Fruit fly (Drosophila melanogaster) whole organism, embryonic: ENCODE measurements around the gene ghi.

ENCODE experiments used
- Bdp1 ChIP-seq: fragments of 200-800 bp; sonication (Bioruptor generic); optimal IDR thresholded peaks from 3 replicates; lab custom pipeline; 2016; ENCODE audit warnings: missing biosample characterization, missing genetic modification characterization
- Blimp-1 ChIP-seq: fragments of 200-800 bp; sonication (Bioruptor generic); optimal IDR thresholded peaks from 3 replicates; lab custom pipeline; 2018; ENCODE audit warnings: missing biosample characterization, missing genetic modification characterization, mild to moderate bottlenecking, moderate library complexity, missing genetic modification reagents
- CG10959 ChIP-seq: fragments of 200-800 bp; sonication (Bioruptor generic); IDR thresholded peaks from 2 replicates; pipeline ENCODE4 v1.3.6; 2022; ENCODE audit warnings: missing biosample characterization, missing genetic modification characterization
- CG11723 ChIP-seq: fragments of 200-800 bp; sonication (Bioruptor generic); optimal IDR thresholded peaks from 2 replicates; lab custom pipeline; 2017; ENCODE audit warnings: missing biosample characterization, mild to moderate bottlenecking, missing genetic modification characterization
- CG13775 ChIP-seq: fragments of 200-800 bp; sonication (Bioruptor generic); optimal IDR thresholded peaks from 3 replicates; lab custom pipeline; 2017; ENCODE audit warnings: missing biosample characterization, mild to moderate bottlenecking, missing genetic modification characterization
- CG14050 ChIP-seq: fragments of 200-800 bp; sonication (Bioruptor generic); IDR thresholded peaks from 3 replicates; pipeline ENCODE4 v1.3.6; 2022; ENCODE audit warnings: missing biosample characterization, missing genetic modification characterization
- CG1792 ChIP-seq: fragments of 200-800 bp; sonication (Bioruptor generic); optimal IDR thresholded peaks from 2 replicates; lab custom pipeline; 2016; ENCODE audit warnings: missing biosample characterization, missing genetic modification characterization
- CG18262 ChIP-seq: fragments of 200-800 bp; optimal IDR thresholded peaks from 3 replicates; lab custom pipeline; 2019; ENCODE audit warnings: missing biosample characterization, mild to moderate bottlenecking, missing genetic modification characterization, moderate library complexity
- CG31224 ChIP-seq: fragments of 200-800 bp; sonication (Bioruptor generic); IDR thresholded peaks from 2 replicates; pipeline ENCODE4 v1.3.6; 2022; ENCODE audit warnings: missing biosample characterization, missing genetic modification characterization
- CG4282 ChIP-seq: fragments of 200-800 bp; sonication (Bioruptor generic); optimal IDR thresholded peaks from 2 replicates; lab custom pipeline; 2016; ENCODE audit warnings: missing biosample characterization, missing genetic modification characterization
- CG4404 ChIP-seq: fragments of 200-800 bp; sonication (Bioruptor generic); IDR thresholded peaks from 2 replicates; pipeline ENCODE4 v1.3.6; 2022; ENCODE audit warnings: missing biosample characterization, missing genetic modification characterization
- CG5245 ChIP-seq: fragments of 200-800 bp; sonication (Bioruptor generic); optimal IDR thresholded peaks from 3 replicates; lab custom pipeline; 2016; ENCODE audit warnings: missing biosample characterization, missing genetic modification characterization
- CG6765 ChIP-seq: fragments of 200-800 bp; sonication (Bioruptor generic); optimal IDR thresholded peaks from 3 replicates; lab custom pipeline; 2017; ENCODE audit warnings: missing biosample characterization, mild to moderate bottlenecking, missing genetic modification characterization
- CG7839 ChIP-seq: fragments of 200-800 bp; sonication (Bioruptor generic); optimal IDR thresholded peaks from 3 replicates; lab custom pipeline; 2018; ENCODE audit warnings: missing biosample characterization, mild to moderate bottlenecking, missing genetic modification characterization, moderate library complexity
- CG8359 ChIP-seq: fragments of 200-800 bp; sonication (Bioruptor generic); optimal IDR thresholded peaks from 2 replicates; lab custom pipeline; 2017; ENCODE audit warnings: missing biosample characterization, mild to moderate bottlenecking, missing genetic modification characterization, borderline replicate concordance
- CG8944 ChIP-seq: fragments of 200-800 bp; sonication (Bioruptor generic); optimal IDR thresholded peaks from 3 replicates; lab custom pipeline; 2016; ENCODE audit warnings: missing biosample characterization, missing genetic modification characterization
- HLH3B ChIP-seq: fragments of 200-800 bp; sonication (Bioruptor generic); IDR thresholded peaks from 2 replicates; pipeline ENCODE4 v1.3.6; 2022; ENCODE audit warnings: missing biosample characterization, missing genetic modification characterization
- Hmx ChIP-seq: fragments of 200-800 bp; sonication (Bioruptor generic); optimal IDR thresholded peaks from 2 replicates; lab custom pipeline; 2016; ENCODE audit warnings: missing biosample characterization, missing genetic modification characterization
- Hr39 ChIP-seq: fragments of >200 bp; optimal IDR thresholded peaks from 2 replicates; lab custom pipeline; 2017
- Max ChIP-seq: fragments of 200-800 bp; sonication (Bioruptor generic); optimal IDR thresholded peaks from 2 replicates; lab custom pipeline; 2016; ENCODE audit warnings: missing biosample characterization, mild to moderate bottlenecking, missing genetic modification characterization
- Meics ChIP-seq: fragments of 200-800 bp; sonication (Bioruptor generic); optimal IDR thresholded peaks from 2 replicates; lab custom pipeline; 2017; ENCODE audit warnings: missing biosample characterization, mild to moderate bottlenecking, missing genetic modification characterization
- NFAT ChIP-seq: fragments of 200-800 bp; sonication (Bioruptor generic); IDR thresholded peaks from 2 replicates; pipeline ENCODE4 v1.3.6; 2022; ENCODE audit warnings: missing biosample characterization, missing genetic modification characterization
- Nf-YC ChIP-seq: fragments of 200-800 bp; optimal IDR thresholded peaks from 3 replicates; lab custom pipeline; 2019; ENCODE audit warnings: missing biosample characterization, mild to moderate bottlenecking, missing genetic modification characterization, moderate library complexity
- Oaz ChIP-seq: fragments of 200-800 bp; sonication (Bioruptor generic); IDR thresholded peaks from 2 replicates; pipeline ENCODE4 v1.3.6; 2022; ENCODE audit warnings: missing biosample characterization, missing genetic modification characterization
- Sox100B ChIP-seq: fragments of 200-800 bp; sonication (Bioruptor generic); optimal IDR thresholded peaks from 3 replicates; lab custom pipeline; 2018; ENCODE audit warnings: missing biosample characterization, mild to moderate bottlenecking, missing genetic modification characterization
- Sry-δ ChIP-seq: fragments of 200-800 bp; sonication (Bioruptor generic); optimal IDR thresholded peaks from 2 replicates; lab custom pipeline; 2016; ENCODE audit warnings: missing biosample characterization, missing genetic modification characterization
- Ssrp ChIP-seq: fragments of 200-800 bp; sonication (Bioruptor generic); optimal IDR thresholded peaks from 2 replicates; lab custom pipeline; 2018; ENCODE audit warnings: missing biosample characterization, mild to moderate bottlenecking, missing genetic modification characterization, moderate library complexity
- Xrp1 ChIP-seq: fragments of 200-800 bp; sonication (Bioruptor generic); IDR thresholded peaks from 2 replicates; pipeline ENCODE4 v1.3.6; 2022; ENCODE audit warnings: missing biosample characterization, missing genetic modification characterization
- ap ChIP-seq: fragments of 200-800 bp; sonication (Bioruptor generic); IDR thresholded peaks from 2 replicates; pipeline ENCODE4 v1.3.6; 2022; ENCODE audit warnings: missing biosample characterization, missing genetic modification characterization
- ash1 ChIP-seq: fragments of 200-800 bp; sonication (Bioruptor generic); optimal IDR thresholded peaks from 2 replicates; lab custom pipeline; 2018; ENCODE audit warnings: missing biosample characterization, mild to moderate bottlenecking, missing genetic modification characterization
- chinmo ChIP-seq: fragments of 200-800 bp; sonication (Bioruptor generic); IDR thresholded peaks from 4 replicates; pipeline ENCODE4 v1.3.6; 2022; ENCODE audit warnings: missing biosample characterization, missing genetic modification characterization; ENCODE audit not compliant: partially characterized antibody
- danr ChIP-seq: fragments of 200-800 bp; sonication (Bioruptor generic); IDR thresholded peaks from 2 replicates; pipeline ENCODE4 v1.3.6; 2022; ENCODE audit warnings: missing biosample characterization, missing genetic modification characterization
- dysf ChIP-seq: fragments of 200-800 bp; sonication (Bioruptor generic); IDR thresholded peaks from 3 replicates; pipeline ENCODE4 v1.3.6; 2022; ENCODE audit warnings: missing biosample characterization, missing genetic modification characterization
- emc ChIP-seq: fragments of 200-800 bp; sonication (Bioruptor generic); optimal IDR thresholded peaks from 2 replicates; lab custom pipeline; 2016; ENCODE audit warnings: missing biosample characterization, missing genetic modification characterization
- fru ChIP-seq: fragments of >200 bp; optimal IDR thresholded peaks from 2 replicates; lab custom pipeline; 2017
- gfzf ChIP-seq: fragments of 200-800 bp; sonication (Bioruptor generic); optimal IDR thresholded peaks from 2 replicates; lab custom pipeline; 2016; ENCODE audit warnings: missing biosample characterization, mild to moderate bottlenecking, missing genetic modification characterization, moderate library complexity
- her ChIP-seq: fragments of 200-800 bp; sonication (Bioruptor generic); optimal IDR thresholded peaks from 2 replicates; lab custom pipeline; 2016; ENCODE audit warnings: missing biosample characterization, missing genetic modification characterization
- ind ChIP-seq: fragments of 200-800 bp; sonication (Bioruptor generic); optimal IDR thresholded peaks from 3 replicates; lab custom pipeline; 2016; ENCODE audit warnings: missing biosample characterization, missing genetic modification characterization
- jumu ChIP-seq: fragments of 200-800 bp; sonication (Bioruptor generic); optimal IDR thresholded peaks from 3 replicates; lab custom pipeline; 2016; ENCODE audit warnings: missing biosample characterization, missing genetic modification characterization
- lmd ChIP-seq: fragments of 200-800 bp; sonication (Bioruptor generic); IDR thresholded peaks from 2 replicates; pipeline ENCODE4 v1.3.6; 2022; ENCODE audit warnings: missing biosample characterization, missing genetic modification characterization
- maf-S ChIP-seq: fragments of 200-800 bp; sonication (Bioruptor generic); optimal IDR thresholded peaks from 2 replicates; lab custom pipeline; 2016; ENCODE audit warnings: missing biosample characterization, missing genetic modification characterization
- mld ChIP-seq: fragments of 200-800 bp; sonication (Bioruptor generic); IDR thresholded peaks from 3 replicates; pipeline ENCODE4 v1.3.6; 2022; ENCODE audit warnings: missing biosample characterization, missing genetic modification characterization; ENCODE audit not compliant: partially characterized antibody
- oc ChIP-seq: fragments of 200-800 bp; sonication (Bioruptor generic); optimal IDR thresholded peaks from 2 replicates; lab custom pipeline; 2018; ENCODE audit warnings: missing biosample characterization, mild to moderate bottlenecking, missing genetic modification characterization, moderate library complexity
- pan ChIP-seq, 4 experiments: fragments of >200 bp in 3 of 4; fragments of 200-800 bp in 1 of 4; sonication (Bioruptor generic) in 1 of 4; optimal IDR thresholded peaks in 3 of 4; IDR thresholded peaks in 1 of 4; 2 replicates each; pipeline versions ENCODE4 v1.3.6 to Lab custom; 2017 to 2022; ENCODE audit warnings: missing biosample characterization in 2 of 4, missing genetic modification characterization in 2 of 4, mixed read lengths in 1 of 4
- pum ChIP-seq: fragments of 200-800 bp; sonication (Bioruptor generic); optimal IDR thresholded peaks from 2 replicates; lab custom pipeline; 2016; ENCODE audit warnings: missing biosample characterization, missing genetic modification characterization
- ro ChIP-seq: fragments of 200-800 bp; sonication (Bioruptor generic); IDR thresholded peaks from 2 replicates; pipeline ENCODE4 v1.3.6; 2022; ENCODE audit warnings: missing biosample characterization, missing genetic modification characterization
- row ChIP-seq: fragments of 200-800 bp; sonication (Bioruptor generic); IDR thresholded peaks from 3 replicates; pipeline ENCODE4 v1.3.6; 2022; ENCODE audit warnings: missing biosample characterization, missing genetic modification characterization
- sqz ChIP-seq: fragments of 200-800 bp; sonication (Bioruptor generic); optimal IDR thresholded peaks from 3 replicates; lab custom pipeline; 2018; ENCODE audit warnings: missing biosample characterization, mild to moderate bottlenecking, missing genetic modification characterization
- sug ChIP-seq: fragments of 200-800 bp; optimal IDR thresholded peaks from 2 replicates; lab custom pipeline; 2019; ENCODE audit warnings: missing biosample characterization, mild to moderate bottlenecking, missing genetic modification characterization, moderate library complexity
- tio ChIP-seq: fragments of 200-800 bp; sonication (Bioruptor generic); optimal IDR thresholded peaks from 2 replicates; lab custom pipeline; 2017; ENCODE audit warnings: missing biosample characterization, missing genetic modification characterization, inconsistent platforms

ghi gene

dm6 chr3L:9410754-9411423 is 40.8 kb upstream of the ghi start, which contains the start of the genes CG4022 and Cpsf5 (continued):
- TF ChIP-seq Oaz (peak; percentile 80), Bdp1 (GFP tag; lab: Kevin White, UChicago) (peak; percentile 67), NFAT (GFP tag; lab: Robert Waterston, UW) (peak; percentile 72), ash1 (no peak), Hmx (GFP tag; lab: Kevin White, UChicago) (peak; percentile 44), lmd (GFP tag; lab: Robert Waterston, UW) (peak; percentile 81), her (GFP tag; lab: Kevin White, UChicago) (no peak), Hr39 (lab: Kevin White, UChicago) (no peak), Meics (GFP tag; lab: Kevin White, UChicago) (peak; percentile 78), sug (tag; lab: Kevin White, UChicago) (peak; percentile 89), pan (optimal IDR thresholded peaks at IDR 0.05; lab: Kevin White, UChicago) (no peak), pan (GFP tag; optimal IDR thresholded peaks at IDR 0.05 in 1 of 2, IDR thresholded peaks at IDR 0.05 in 1 of 2) (peak in 1 of 2 experiments; percentile 86), fru (no peak), ind (peak; percentile 75), ap (GFP tag; lab: Robert Waterston, UW) (peak; percentile 56), gfzf (GFP tag; lab: Kevin White, UChicago) (peak; percentile 71), CG13775 (GFP tag; lab: Kevin White, UChicago) (peak; percentile 87), ro (GFP tag; lab: Robert Waterston, UW) (no peak), emc (GFP tag; lab: Kevin White, UChicago) (peak; percentile 27), CG6765 (no peak), CG14050 (GFP tag; lab: Robert Waterston, UW) (peak; percentile 74), CG8944 (GFP tag; lab: Kevin White, UChicago) (peak; percentile 3), Ssrp (peak; percentile 84), Xrp1 (peak; percentile 89), CG10959 (GFP tag; lab: Robert Waterston, UW) (peak; percentile 70), CG1792 (GFP tag; lab: Kevin White, UChicago) (peak; percentile 55), sqz (peak; percentile 84), mld (no peak), chinmo (GFP tag; lab: Robert Waterston, UW) (0 out of 4 replicates have a peak, but pooled peaks have one; percentile 26), CG11723 (GFP tag; lab: Kevin White, UChicago) (peak; percentile 52), Max (peak; percentile 86), danr (peak; percentile 52; the same call in 1 of the 2 replicates), Nf-YC (tag; lab: Kevin White, UChicago) (peak; percentile 79), row (GFP tag; lab: Robert Waterston, UW) (peak; percentile 95), CG8359 (GFP tag; lab: Kevin White, UChicago) (no peak), CG31224 (GFP tag; lab: Robert Waterston, UW) (peak; percentile 57), CG7839 (tag; lab: Kevin White, UChicago) (peak; percentile 79), CG5245 (GFP tag; lab: Kevin White, UChicago) (peak; percentile 65), Sox100B (GFP tag; lab: Kevin White, UChicago) (peak; percentile 71), Sry-δ (GFP tag; lab: Kevin White, UChicago) (peak; percentile 42), CG18262 (tag; lab: Kevin White, UChicago) (peak; percentile 84), CG4282 (GFP tag; lab: Kevin White, UChicago) (no peak), Blimp-1 (GFP tag; lab: Kevin White, UChicago) (peak; percentile 79), pum (GFP tag; lab: Kevin White, UChicago) (peak; percentile 61), HLH3B (peak; percentile 84), CG4404 (GFP tag; lab: Robert Waterston, UW) (peak; percentile 76), oc (peak; percentile 63), dysf (GFP tag; lab: Robert Waterston, UW) (peak; percentile 84), tio (no peak), jumu (GFP tag; lab: Kevin White, UChicago) (peak; percentile 67), maf-S (GFP tag; lab: Kevin White, UChicago) (peak; percentile 49)
